Fruit fly (Drosophila melanogaster): ENCODE measurements around the gene Wnk.

The Wnk gene

dm6 chr3L:21515823-21516715, 38.7 kb downstream of the Wnk start, which contains the start of the genes SAK and Cdk12 (continued):
- peak; percentile 77 for TF ChIP-seq D19A (tag; optimal IDR thresholded peaks at IDR 0.05)
- TF ChIP-seq fd3F (GFP tag; optimal IDR thresholded peaks at IDR 0.05): peak; percentile 85
- TF ChIP-seq gcm2 (GFP tag; optimal IDR thresholded peaks at IDR 0.05): no peak
- peak; percentile 48 for TF ChIP-seq jing (GFP tag; optimal IDR thresholded peaks at IDR 0.05)
- TF ChIP-seq da (GFP tag; optimal IDR thresholded peaks at IDR 0.05): no peak
- TF ChIP-seq CG16813 (GFP tag; IDR thresholded peaks at IDR 0.05; ENCODE audit: partially characterized antibody): peak; percentile 55; the same call in 2 of the 3 replicates
- peak; percentile 72 for TF ChIP-seq CG12769 (tag; optimal IDR thresholded peaks at IDR 0.05)
- peak; percentile 81 for TF ChIP-seq klu (GFP tag; IDR thresholded peaks at IDR 0.05)
- TF ChIP-seq sna (GFP tag; IDR thresholded peaks at IDR 0.05; ENCODE audit: partially characterized antibody): 0 out of 2 replicates have a peak, but pooled peaks have one; percentile 15
- TF ChIP-seq zf30C (GFP tag; optimal IDR thresholded peaks at IDR 0.05): no peak
- TF ChIP-seq CG5180 (GFP tag; optimal IDR thresholded peaks at IDR 0.05): no peak
- TF ChIP-seq twi (tag; optimal IDR thresholded peaks at IDR 0.05): peak; percentile 71
- TF ChIP-seq Meics (GFP tag; optimal IDR thresholded peaks at IDR 0.05): peak; percentile 85
- peak; percentile 84 for TF ChIP-seq Dbx (GFP tag; IDR thresholded peaks at IDR 0.05)
- TF ChIP-seq CG3847 (GFP tag; IDR thresholded peaks at IDR 0.05): peak; percentile 86
- peak; percentile 40; the same call in 1 of the 2 replicates for TF ChIP-seq dan (GFP tag; IDR thresholded peaks at IDR 0.05)
- TF ChIP-seq CG11504 (tag; optimal IDR thresholded peaks at IDR 0.05): peak; percentile 88
- TF ChIP-seq eyg (GFP tag; optimal IDR thresholded peaks at IDR 0.05): no peak
- TF ChIP-seq CG1233 (GFP tag; optimal IDR thresholded peaks at IDR 0.05): peak; percentile 83
- no peak for TF ChIP-seq pita (GFP tag; optimal IDR thresholded peaks at IDR 0.05)
- TF ChIP-seq bbx (GFP tag; IDR thresholded peaks at IDR 0.05; ENCODE audit: partially characterized antibody): no peak
- peak; percentile 65 for TF ChIP-seq CG30431 (GFP tag; optimal IDR thresholded peaks at IDR 0.05)
- peak; percentile 92 for TF ChIP-seq slbo (GFP tag; IDR thresholded peaks at IDR 0.05)
- peak; percentile 86 for TF ChIP-seq ind (GFP tag; optimal IDR thresholded peaks at IDR 0.05)
- TF ChIP-seq HLH3B (GFP tag; IDR thresholded peaks at IDR 0.05): peak; percentile 66
- peak; percentile 11 for TF ChIP-seq vfl (GFP tag; optimal IDR thresholded peaks at IDR 0.05)
- peak; percentile 37 for TF ChIP-seq CG9797 (GFP tag; optimal IDR thresholded peaks at IDR 0.05)
- peak; percentile 90 for TF ChIP-seq CG9932 (GFP tag; IDR thresholded peaks at IDR 0.05)
- TF ChIP-seq unpg (GFP tag; optimal IDR thresholded peaks at IDR 0.05): peak; percentile 81
- TF ChIP-seq ab (GFP tag; optimal IDR thresholded peaks at IDR 0.05): peak; percentile 74
- peak; percentile 82 for TF ChIP-seq CG8290 (GFP tag; optimal IDR thresholded peaks at IDR 0.05)
- peak; percentile 58 to 62 for TF ChIP-seq CG8290 (tag; optimal IDR thresholded peaks at IDR 0.05)
- peak; percentile 81 for TF ChIP-seq CG17359 (tag; optimal IDR thresholded peaks at IDR 0.05)
- TF ChIP-seq schlank (tag; optimal IDR thresholded peaks at IDR 0.05): peak; percentile 55
- TF ChIP-seq CG11456 (GFP tag; IDR thresholded peaks at IDR 0.05): peak; percentile 88
- TF ChIP-seq BEAF-32 (GFP tag; optimal IDR thresholded peaks at IDR 0.05): peak; percentile 63
- TF ChIP-seq gcm (GFP tag; optimal IDR thresholded peaks at IDR 0.05): peak; percentile 76
- peak; percentile 86 for TF ChIP-seq CG9817 (tag; optimal IDR thresholded peaks at IDR 0.05)
- peak; percentile 69 for TF ChIP-seq Sry-δ (GFP tag; optimal IDR thresholded peaks at IDR 0.05)
- TF ChIP-seq tup (GFP tag; optimal IDR thresholded peaks at IDR 0.05): peak; percentile 77
- peak; percentile 77 for TF ChIP-seq Blimp-1 (GFP tag; optimal IDR thresholded peaks at IDR 0.05)
- TF ChIP-seq YL-1 (GFP tag; optimal IDR thresholded peaks at IDR 0.05): peak; percentile 69
- TF ChIP-seq CG2202 (tag; optimal IDR thresholded peaks at IDR 0.05): peak; percentile 63
- peak; percentile 39 for TF ChIP-seq CTCF (GFP tag; optimal IDR thresholded peaks at IDR 0.05)
- peak; percentile 58 for TF ChIP-seq CG3065 (GFP tag; optimal IDR thresholded peaks at IDR 0.05)
- peak; percentile 82 for TF ChIP-seq gsb-n (tag; optimal IDR thresholded peaks at IDR 0.05)
- peak; percentile 48; the same call in 1 of the 2 replicates for TF ChIP-seq sens-2 (GFP tag; IDR thresholded peaks at IDR 0.05)
- no peak for TF ChIP-seq wek (GFP tag; optimal IDR thresholded peaks at IDR 0.05)
- TF ChIP-seq CG13775 (GFP tag; optimal IDR thresholded peaks at IDR 0.05): peak; percentile 93
